Fruit fly (Drosophila melanogaster) whole organism, embryonic: ENCODE measurements around the gene CG12182.

Experiments used
- CG15696 ChIP-seq: fragments of 200-800 bp; sonication (Bioruptor generic); optimal IDR thresholded peaks from 2 replicates; lab custom pipeline; 2019; ENCODE audit warnings: missing biosample characterization, mild to moderate bottlenecking, missing genetic modification characterization, moderate library complexity
- CG4360 ChIP-seq: fragments of 200-800 bp; sonication (Bioruptor generic); IDR thresholded peaks from 2 replicates; pipeline ENCODE4 v1.3.6; 2022; ENCODE audit warnings: missing biosample characterization, missing genetic modification characterization
- CG8290 ChIP-seq, 3 experiments: fragments of 200-800 bp; sonication (Bioruptor generic); optimal IDR thresholded peaks; 2 replicates each; lab custom pipeline; 2016 to 2019; ENCODE audit warnings: missing biosample characterization in 3 of 3, missing genetic modification characterization in 3 of 3, mild to moderate bottlenecking in 2 of 3, moderate library complexity in 1 of 3
- cas ChIP-seq: fragments of 200-800 bp; sonication (Bioruptor generic); IDR thresholded peaks from 2 replicates; pipeline ENCODE4 v1.3.6; 2022; ENCODE audit warnings: missing biosample characterization, missing genetic modification characterization
- slou ChIP-seq: fragments of 200-800 bp; sonication (Bioruptor generic); optimal IDR thresholded peaks from 3 replicates; lab custom pipeline; 2016; ENCODE audit warnings: missing biosample characterization, missing genetic modification characterization

dm6 chr3L:2632048-2632762 is 32.8 kb upstream of the CG12182 start:
- no peak for TF ChIP-seq CG15696 (tag; lab: Kevin White, UChicago)
- TF ChIP-seq CG4360, result no peak
- TF ChIP-seq CG8290 (GFP tag; optimal IDR thresholded peaks at IDR 0.05; lab: Kevin White, UChicago), result no peak
- TF ChIP-seq CG8290 (tag; optimal IDR thresholded peaks at IDR 0.05; lab: Kevin White, UChicago), result no peak
- no peak for TF ChIP-seq cas (GFP tag; lab: Robert Waterston, UW)
- no peak for TF ChIP-seq slou (GFP tag; lab: Kevin White, UChicago)
